Worm (Caenorhabditis elegans): ENCODE measurements around the gene rpl-10.

ce11 chrII:8157991-8158390, 14.3 kb downstream of the rpl-10 start, which contains the start of gene pch-2:
- TF ChIP-seq ref-1 (GFP tag; conservative IDR thresholded peaks at IDR 0.05), result no peak
- TF ChIP-seq flt-1 (GFP tag; IDR thresholded peaks at IDR 0.05), result no peak
